Worm (Caenorhabditis elegans) whole organism, young adult: ENCODE data around the gene T13H10.2.

Source experiments
- B0261.1 ChIP-seq: sonication (generic microtip); optimal IDR thresholded peaks from 2 replicates; lab custom pipeline; 2016; ENCODE audit warnings: mild to moderate bottlenecking, missing genetic modification characterization, moderate library complexity, missing compliant biosample characterization
- C17E4.6 ChIP-seq: fragments of 200-800 bp; sonication (Bioruptor generic); IDR thresholded peaks from 2 replicates; pipeline ENCODE4 v1.3.6; 2022; ENCODE audit warnings: missing genetic modification reagents, missing genetic modification characterization, missing compliant biosample characterization
- D2030.7 ChIP-seq: fragments of 200-800 bp; sonication (Bioruptor generic); IDR thresholded peaks from 2 replicates; pipeline ENCODE4 v1.3.6; 2022; ENCODE audit warnings: missing genetic modification reagents, missing genetic modification characterization, missing compliant biosample characterization
- F23B12.7 ChIP-seq: sonication (generic microtip); optimal IDR thresholded peaks from 2 replicates; lab custom pipeline; 2017; ENCODE audit warnings: missing genetic modification characterization, mild to moderate bottlenecking, missing compliant biosample characterization, antibody characterized with exemption, moderate library complexity; ENCODE audit not compliant: insufficient read depth
- F33H1.4 ChIP-seq: fragments of 200-800 bp; sonication (Bioruptor generic); IDR thresholded peaks from 2 replicates; pipeline ENCODE4 v1.3.6; 2022; ENCODE audit warnings: missing genetic modification reagents, missing genetic modification characterization, missing compliant biosample characterization
- F39B2.1 ChIP-seq: fragments of 200-800 bp; sonication (Bioruptor generic); IDR thresholded peaks from 2 replicates; pipeline ENCODE4 v1.3.6; 2022; ENCODE audit warnings: missing genetic modification reagents, missing genetic modification characterization, missing compliant biosample characterization
- F57A8.1 ChIP-seq: fragments of 200-800 bp; sonication (Bioruptor generic); optimal IDR thresholded peaks from 2 replicates; lab custom pipeline; 2018; ENCODE audit warnings: mild to moderate bottlenecking, missing genetic modification characterization, moderate library complexity, missing compliant biosample characterization
- Y53F4B.3 ChIP-seq: fragments of 200-800 bp; sonication (Bioruptor generic); IDR thresholded peaks from 2 replicates; pipeline ENCODE4 v1.3.6; 2022; ENCODE audit warnings: missing genetic modification reagents, missing genetic modification characterization, missing compliant biosample characterization
- Y56A3A.18 ChIP-seq: fragments of 200-800 bp; sonication (Bioruptor generic); IDR thresholded peaks from 2 replicates; pipeline ENCODE4 v1.3.6; 2022; ENCODE audit warnings: missing genetic modification reagents, missing genetic modification characterization, missing compliant biosample characterization
- Y67H2A.10 ChIP-seq: fragments of 200-800 bp; sonication (Bioruptor generic); conservative IDR thresholded peaks from 2 replicates; pipeline ENCODE4 v1.3.6; 2022; ENCODE audit warnings: missing genetic modification reagents, missing genetic modification characterization, missing compliant biosample characterization
- ZK185.1 ChIP-seq: sonication (generic microtip); optimal IDR thresholded peaks from 2 replicates; lab custom pipeline; 2016; ENCODE audit warnings: mild to moderate bottlenecking, missing genetic modification characterization, missing compliant biosample characterization; ENCODE audit not compliant: poor library complexity, severe bottlenecking
- ama-1 ChIP-seq, 3 experiments: fragments of 150-350 bp in 1 of 3; sonication (generic microtip) in 2 of 3; optimal IDR thresholded peaks; 2 replicates each; lab custom pipeline; 2014 to 2018; ENCODE audit warnings: missing biosample characterization in 2 of 3, missing genetic modification characterization in 2 of 3, missing genetic modification reagents in 2 of 3
- aptf-3 ChIP-seq: fragments of 200-800 bp; sonication (Bioruptor generic); IDR thresholded peaks from 2 replicates; pipeline ENCODE4 v1.3.6; 2022; ENCODE audit warnings: missing genetic modification characterization, missing compliant biosample characterization
- athp-1 ChIP-seq: sonication (generic microtip); optimal IDR thresholded peaks from 2 replicates; lab custom pipeline; 2017; ENCODE audit warnings: mild to moderate bottlenecking, missing genetic modification characterization, missing compliant biosample characterization
- bed-1 ChIP-seq: fragments of 200-800 bp; sonication (Bioruptor generic); IDR thresholded peaks from 2 replicates; pipeline ENCODE4 v1.3.6; 2022; ENCODE audit warnings: missing genetic modification reagents, missing genetic modification characterization, missing compliant biosample characterization
- ceh-100 ChIP-seq: fragments of 200-800 bp; sonication (Bioruptor generic); IDR thresholded peaks from 2 replicates; pipeline ENCODE4 v1.3.6; 2022; ENCODE audit warnings: missing genetic modification reagents, missing genetic modification characterization, missing compliant biosample characterization
- ceh-27 ChIP-seq: fragments of 200-800 bp; sonication (Bioruptor generic); optimal IDR thresholded peaks from 2 replicates; lab custom pipeline; 2018; ENCODE audit warnings: mild to moderate bottlenecking, missing genetic modification characterization, moderate library complexity, missing compliant biosample characterization
- ceh-58 ChIP-seq: fragments of 200-800 bp; sonication (Bioruptor generic); IDR thresholded peaks from 2 replicates; pipeline ENCODE4 v1.3.6; 2022; ENCODE audit warnings: missing genetic modification characterization, missing compliant biosample characterization
- chd-7 ChIP-seq: sonication (generic microtip); optimal IDR thresholded peaks from 2 replicates; lab custom pipeline; 2016; ENCODE audit warnings: mild to moderate bottlenecking, missing genetic modification characterization, moderate library complexity, missing compliant biosample characterization
- dpff-1 ChIP-seq: sonication (generic microtip); optimal IDR thresholded peaks from 2 replicates; lab custom pipeline; 2017; ENCODE audit warnings: mild to moderate bottlenecking, missing genetic modification characterization, missing compliant biosample characterization
- efl-1 ChIP-seq: fragments of 150-350 bp; optimal IDR thresholded peaks from 2 replicates; lab custom pipeline; 2014; ENCODE audit warnings: missing biosample characterization, missing genetic modification reagents, missing genetic modification characterization
- egrh-3 ChIP-seq: fragments of 200-800 bp; sonication (Bioruptor generic); IDR thresholded peaks from 2 replicates; pipeline ENCODE4 v1.3.6; 2022; ENCODE audit warnings: missing genetic modification reagents, missing genetic modification characterization, missing compliant biosample characterization
- gei-17 ChIP-seq: fragments of 200-800 bp; sonication (Bioruptor generic); optimal IDR thresholded peaks from 2 replicates; lab custom pipeline; 2018; ENCODE audit warnings: mild to moderate bottlenecking, missing genetic modification characterization, missing compliant biosample characterization
- hlh-26 ChIP-seq: fragments of 200-800 bp; sonication (Bioruptor generic); conservative IDR thresholded peaks from 2 replicates; pipeline ENCODE4 v1.3.6; 2022; ENCODE audit warnings: missing genetic modification reagents, missing genetic modification characterization, missing compliant biosample characterization
- hrde-1 ChIP-seq: sonication (generic microtip); optimal IDR thresholded peaks from 2 replicates; lab custom pipeline; 2016; ENCODE audit warnings: missing genetic modification characterization, mild to moderate bottlenecking, missing compliant biosample characterization, moderate library complexity, missing genotype, missing genetic modification reagents, borderline replicate concordance
- hsf-1 ChIP-seq: fragments of 200-800 bp; sonication (Bioruptor generic); IDR thresholded peaks from 2 replicates; pipeline ENCODE4 v1.3.6; 2022; ENCODE audit warnings: missing genetic modification reagents, missing genetic modification characterization, missing compliant biosample characterization
- let-607 ChIP-seq, 2 experiments: fragments of 200-800 bp in 1 of 2; sonication (Bioruptor generic) in 1 of 2; sonication (generic microtip) in 1 of 2; optimal IDR thresholded peaks; 2 replicates each; lab custom pipeline; 2016 to 2018; ENCODE audit warnings: mild to moderate bottlenecking in 2 of 2, missing compliant biosample characterization in 2 of 2, missing genetic modification characterization in 2 of 2, moderate library complexity in 2 of 2, missing genotype in 1 of 2
- lin-40 ChIP-seq: sonication (generic microtip); optimal IDR thresholded peaks from 2 replicates; lab custom pipeline; 2016; ENCODE audit warnings: missing genetic modification characterization, mild to moderate bottlenecking, missing compliant biosample characterization, missing genotype, missing genetic modification reagents
- lsy-27 ChIP-seq: sonication (generic microtip); optimal IDR thresholded peaks from 2 replicates; lab custom pipeline; 2017; ENCODE audit warnings: missing genetic modification characterization, mild to moderate bottlenecking, missing compliant biosample characterization, antibody characterized with exemption, missing genotype, borderline replicate concordance; ENCODE audit not compliant: insufficient read depth
- madf-10 ChIP-seq: sonication (generic microtip); optimal IDR thresholded peaks from 2 replicates; lab custom pipeline; 2016; ENCODE audit warnings: mild to moderate bottlenecking, missing genetic modification characterization, missing compliant biosample characterization
- mel-28 ChIP-seq: sonication (generic microtip); optimal IDR thresholded peaks from 2 replicates; lab custom pipeline; 2016; ENCODE audit warnings: borderline replicate concordance, mild to moderate bottlenecking, missing genetic modification characterization, missing compliant biosample characterization
- mxl-1 ChIP-seq: sonication (generic microtip); optimal IDR thresholded peaks from 2 replicates; lab custom pipeline; 2016; ENCODE audit warnings: missing genetic modification characterization, missing compliant biosample characterization
- nfya-1 ChIP-seq: sonication (generic microtip); optimal IDR thresholded peaks from 2 replicates; lab custom pipeline; 2017; ENCODE audit warnings: antibody characterized with exemption, missing compliant biosample characterization, missing genetic modification characterization, borderline replicate concordance; ENCODE audit not compliant: insufficient read depth
- nhr-179 ChIP-seq: sonication (generic microtip); optimal IDR thresholded peaks from 2 replicates; lab custom pipeline; 2016; ENCODE audit warnings: mild to moderate bottlenecking, missing genetic modification characterization, missing compliant biosample characterization
- nhr-27 ChIP-seq: fragments of 200-800 bp; sonication (Bioruptor generic); optimal IDR thresholded peaks from 2 replicates; lab custom pipeline; 2018; ENCODE audit warnings: mild to moderate bottlenecking, missing genetic modification characterization, moderate library complexity, missing compliant biosample characterization
- nhr-80 ChIP-seq: sonication (generic microtip); optimal IDR thresholded peaks from 2 replicates; lab custom pipeline; 2016; ENCODE audit warnings: missing genetic modification characterization, missing compliant biosample characterization
- pha-4 ChIP-seq: fragments of 150-350 bp; sonication (generic microtip); optimal IDR thresholded peaks from 2 replicates; lab custom pipeline; 2014; ENCODE audit warnings: missing biosample characterization, missing genetic modification reagents, missing genetic modification characterization
- sea-2 ChIP-seq: fragments of 200-800 bp; sonication (Bioruptor generic); IDR thresholded peaks from 2 replicates; pipeline ENCODE4 v1.3.6; 2022; ENCODE audit warnings: missing genetic modification characterization, missing compliant biosample characterization
- snpc-1.3 ChIP-seq: sonication (generic microtip); optimal IDR thresholded peaks from 2 replicates; lab custom pipeline; 2017; ENCODE audit warnings: missing genetic modification characterization, mild to moderate bottlenecking, missing compliant biosample characterization, antibody characterized with exemption, moderate library complexity, missing genotype, missing genetic modification reagents; ENCODE audit not compliant: insufficient read depth
- snpc-4 ChIP-seq, 5 experiments: fragments of 150-350 bp in 1 of 5; sonication (generic microtip) in 4 of 5; optimal IDR thresholded peaks; 2 replicates each; lab custom pipeline; 2014 to 2018; ENCODE audit warnings: missing genetic modification characterization in 5 of 5, missing biosample characterization in 3 of 5, antibody characterized with exemption in 2 of 5, mild to moderate bottlenecking in 2 of 5, missing compliant biosample characterization in 2 of 5, missing genotype in 2 of 5, moderate library complexity in 2 of 5, missing genetic modification reagents in 1 of 5
- tbp1 ChIP-seq: fragments of 200-800 bp; sonication (Bioruptor generic); optimal IDR thresholded peaks from 2 replicates; lab custom pipeline; 2018; ENCODE audit warnings: mild to moderate bottlenecking, missing genetic modification characterization, missing compliant biosample characterization
- zfh-2 ChIP-seq: fragments of 200-800 bp; sonication (Bioruptor generic); conservative IDR thresholded peaks from 2 replicates; pipeline ENCODE4 v1.3.6; 2022; ENCODE audit warnings: missing genetic modification reagents, missing genetic modification characterization, missing compliant biosample characterization
- zim-3 ChIP-seq: sonication (generic microtip); optimal IDR thresholded peaks from 2 replicates; lab custom pipeline; 2017; ENCODE audit warnings: mild to moderate bottlenecking, missing genetic modification characterization, moderate library complexity, missing compliant biosample characterization
- ztf-25 ChIP-seq: fragments of 200-800 bp; sonication (Bioruptor generic); IDR thresholded peaks from 2 replicates; pipeline ENCODE4 v1.3.6; 2022; ENCODE audit warnings: missing genetic modification reagents, missing genetic modification characterization, missing compliant biosample characterization
- ztf-26 ChIP-seq: sonication (generic microtip); optimal IDR thresholded peaks from 2 replicates; lab custom pipeline; 2017; ENCODE audit warnings: missing genetic modification characterization, missing compliant biosample characterization
- ztf-3 ChIP-seq: fragments of 200-800 bp; sonication (Bioruptor generic); optimal IDR thresholded peaks from 2 replicates; lab custom pipeline; 2018; ENCODE audit warnings: mild to moderate bottlenecking, missing genetic modification characterization, missing compliant biosample characterization

The T13H10.2 gene

DNA sequence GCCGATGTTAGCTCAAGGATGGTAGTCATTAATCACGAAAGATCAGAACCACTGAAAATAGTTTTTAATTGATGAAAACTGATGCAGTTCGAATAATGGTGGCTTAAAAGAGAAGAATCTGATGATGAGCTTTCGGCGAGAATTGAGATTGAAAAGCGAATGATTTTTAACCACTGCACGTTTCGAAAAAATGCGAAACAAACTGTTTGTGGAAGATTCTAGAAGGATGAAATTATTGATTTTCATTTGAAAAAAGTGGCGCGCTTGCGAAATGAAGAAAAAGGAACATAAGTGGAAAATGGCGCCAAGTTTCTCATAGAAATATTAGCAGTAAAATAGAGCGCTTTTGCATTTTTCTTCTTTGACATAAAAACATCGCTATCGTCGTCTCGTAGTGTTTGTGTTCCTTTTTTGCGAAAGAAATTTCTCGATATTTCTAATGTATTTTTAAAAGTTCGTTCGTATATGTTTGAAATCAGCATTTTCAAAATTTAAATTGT, 30.9 kb downstream of the T13H10.2 start, which contains the start of gene uba-1 (continued):
- TF ChIP-seq ZK185.1 (tag; lab: Kevin White, UChicago): peak; percentile 87
- peak; percentile 42 for TF ChIP-seq tbp1
- peak; percentile 24 to 30 for TF ChIP-seq let-607 (tag; optimal IDR thresholded peaks at IDR 0.05; lab: Kevin White, UChicago)
- TF ChIP-seq chd-7 (tag; lab: Kevin White, UChicago): peak; percentile 35
- TF ChIP-seq snpc-4 (GFP tag; optimal IDR thresholded peaks at IDR 0.05; lab: Kevin White, UChicago): no peak
- peak; percentile 6 to 50 (median 40) for TF ChIP-seq snpc-4 (tag; optimal IDR thresholded peaks at IDR 0.05; lab: Kevin White, UChicago)
- TF ChIP-seq pha-4 (tag; lab: Kevin White, UChicago): no peak
- TF ChIP-seq athp-1 (tag; lab: Kevin White, UChicago): peak; percentile 53
- peak; percentile 36 for TF ChIP-seq hrde-1 (tag; lab: Kevin White, UChicago)
- peak; percentile 7 for TF ChIP-seq nhr-80 (tag; lab: Kevin White, UChicago)
- TF ChIP-seq F39B2.1 (GFP tag; lab: Robert Waterston, UW): no peak
- no peak for TF ChIP-seq egrh-3
- TF ChIP-seq F23B12.7 (tag; lab: Kevin White, UChicago): peak; percentile 59
- peak; percentile 77 for TF ChIP-seq C17E4.6
- TF ChIP-seq ztf-3 (GFP tag; lab: Kevin White, UChicago): no peak
- peak; percentile 46 for TF ChIP-seq ceh-27 (GFP tag; lab: Kevin White, UChicago)
- no peak for TF ChIP-seq nhr-27 (tag; lab: Kevin White, UChicago)
- TF ChIP-seq dpff-1 (tag; lab: Kevin White, UChicago): no peak
- no peak for TF ChIP-seq Y53F4B.3 (GFP tag; lab: Robert Waterston, UW)
- TF ChIP-seq hlh-26: no peak
- no peak for TF ChIP-seq lsy-27 (tag; lab: Kevin White, UChicago)
- TF ChIP-seq Y56A3A.18 (GFP tag; lab: Robert Waterston, UW): no peak; the same call in 1 of the 2 replicates
- no peak for TF ChIP-seq sea-2 (GFP tag; lab: Robert Waterston, UW)
- peak; percentile 14 for TF ChIP-seq snpc-1.3
- no peak for TF ChIP-seq zim-3 (tag; lab: Kevin White, UChicago)
- no peak for TF ChIP-seq aptf-3 (GFP tag; lab: Robert Waterston, UW)
- no peak for TF ChIP-seq ztf-25 (GFP tag; lab: Robert Waterston, UW)
- TF ChIP-seq F33H1.4 (GFP tag; lab: Robert Waterston, UW): peak; percentile 67
- TF ChIP-seq ztf-26: no peak
- TF ChIP-seq ama-1 (optimal IDR thresholded peaks at IDR 0.05; lab: Kevin White, UChicago): no peak
- TF ChIP-seq ama-1 (GFP tag; optimal IDR thresholded peaks at IDR 0.05; lab: Kevin White, UChicago): peak; percentile 28 to 37
- no peak for TF ChIP-seq bed-1
- TF ChIP-seq efl-1 (GFP tag; lab: Kevin White, UChicago): peak; percentile 94
- TF ChIP-seq D2030.7 (GFP tag; lab: Robert Waterston, UW): peak; percentile 68
- TF ChIP-seq zfh-2 (GFP tag; lab: Robert Waterston, UW): no peak
- TF ChIP-seq ceh-100 (GFP tag; lab: Robert Waterston, UW): no peak
- no peak for TF ChIP-seq Y67H2A.10
- no peak for TF ChIP-seq mxl-1 (tag; lab: Kevin White, UChicago)
- TF ChIP-seq lin-40 (tag; lab: Kevin White, UChicago): peak; percentile 31
- no peak for TF ChIP-seq nfya-1
- no peak for TF ChIP-seq B0261.1
- no peak for TF ChIP-seq mel-28 (tag; lab: Kevin White, UChicago)
- no peak for TF ChIP-seq F57A8.1
- TF ChIP-seq hsf-1 (GFP tag; lab: Robert Waterston, UW): peak; percentile 97
- TF ChIP-seq madf-10 (tag; lab: Kevin White, UChicago): peak; percentile 53
- no peak for TF ChIP-seq ceh-58 (GFP tag; lab: Robert Waterston, UW)
- no peak for TF ChIP-seq gei-17
- TF ChIP-seq nhr-179 (tag; lab: Kevin White, UChicago): no peak
